Worm (Caenorhabditis elegans) whole organism, L4 larva: ENCODE data around the gene syx-4.

Experiments used
- F10B5.3 ChIP-seq: sonication (generic microtip); optimal IDR thresholded peaks from 2 replicates; lab custom pipeline; 2016; ENCODE audit warnings: mild to moderate bottlenecking, missing genetic modification characterization, missing compliant biosample characterization
- F37D6.2 ChIP-seq: sonication (generic microtip); optimal IDR thresholded peaks from 2 replicates; lab custom pipeline; 2016; ENCODE audit warnings: mild to moderate bottlenecking, missing genetic modification characterization, missing compliant biosample characterization
- F44E2.7 ChIP-seq: fragments of 200-800 bp; sonication (Bioruptor generic); IDR thresholded peaks from 2 replicates; pipeline ENCODE4 v2.1.2; 2022; ENCODE audit warnings: missing genetic modification characterization, missing compliant biosample characterization
- F49E8.2 ChIP-seq: sonication (generic microtip); optimal IDR thresholded peaks from 2 replicates; lab custom pipeline; 2016; ENCODE audit warnings: missing compliant biosample characterization, mild to moderate bottlenecking, missing genetic modification characterization, borderline replicate concordance
- T20F7.1 ChIP-seq: fragments of 200-800 bp; sonication (Bioruptor generic); optimal IDR thresholded peaks from 2 replicates; lab custom pipeline; 2018; ENCODE audit warnings: mild to moderate bottlenecking, missing genetic modification characterization, missing compliant biosample characterization
- T26A8.4 ChIP-seq: fragments of 200-800 bp; sonication (Bioruptor generic); IDR thresholded peaks from 2 replicates; pipeline ENCODE4 v1.3.6; 2022; ENCODE audit warnings: missing genetic modification characterization, missing compliant biosample characterization
- Y75B8A.6 ChIP-seq: fragments of 200-800 bp; sonication (Bioruptor generic); IDR thresholded peaks from 2 replicates; pipeline ENCODE4 v1.3.6; 2022; ENCODE audit warnings: missing genetic modification reagents, missing genetic modification characterization, missing compliant biosample characterization
- ZK337.2 ChIP-seq: fragments of 200-800 bp; sonication (Bioruptor generic); IDR thresholded peaks from 2 replicates; pipeline ENCODE4 v1.3.6; 2022; ENCODE audit warnings: missing genetic modification reagents, missing genetic modification characterization, missing compliant biosample characterization
- aha-1 ChIP-seq: fragments of 150-350 bp; peaks from one replicate; lab custom pipeline; 2014; ENCODE audit warnings: missing biosample characterization, missing genetic modification characterization
- ama-1 ChIP-seq: fragments of 150-350 bp; optimal IDR thresholded peaks from 2 replicates; lab custom pipeline; 2014; ENCODE audit warnings: inconsistent platforms, mixed read lengths
- arid-1 ChIP-seq: fragments of 200-800 bp; sonication (Bioruptor generic); conservative IDR thresholded peaks from 2 replicates; pipeline ENCODE4 v1.3.6; 2022; ENCODE audit warnings: missing genetic modification reagents, missing genetic modification characterization, missing compliant biosample characterization
- ceh-44 ChIP-seq: fragments of 200-800 bp; sonication (Bioruptor generic); IDR thresholded peaks from 2 replicates; pipeline ENCODE4 v1.3.6; 2022; ENCODE audit warnings: missing genetic modification reagents, missing genetic modification characterization, missing compliant biosample characterization
- ces-1 ChIP-seq: fragments of 150-350 bp; sonication (generic microtip); optimal IDR thresholded peaks from 4 replicates; lab custom pipeline; 2014; ENCODE audit warnings: missing biosample characterization, missing genetic modification reagents, missing genetic modification characterization
- cey-2 ChIP-seq: sonication (generic microtip); optimal IDR thresholded peaks from 3 replicates; lab custom pipeline; 2017; ENCODE audit warnings: missing genetic modification characterization, mild to moderate bottlenecking, missing compliant biosample characterization, antibody characterized with exemption, borderline replicate concordance; ENCODE audit not compliant: insufficient read depth
- daf-12 ChIP-seq: fragments of 150-350 bp; optimal IDR thresholded peaks from 2 replicates; lab custom pipeline; 2014; ENCODE audit warnings: missing biosample characterization, missing genetic modification reagents, missing genetic modification characterization
- daf-19 ChIP-seq: fragments of 200-800 bp; sonication (Bioruptor generic); conservative IDR thresholded peaks from 2 replicates; pipeline ENCODE4 v1.3.6; 2022; ENCODE audit warnings: missing genetic modification characterization, missing compliant biosample characterization
- dmd-8 ChIP-seq: fragments of 200-800 bp; sonication (Bioruptor generic); IDR thresholded peaks from 2 replicates; pipeline ENCODE4 v1.3.6; 2022; ENCODE audit warnings: missing genetic modification characterization, missing compliant biosample characterization
- dmd-9 ChIP-seq: fragments of 200-800 bp; sonication (Bioruptor generic); IDR thresholded peaks from 2 replicates; pipeline ENCODE4 v1.3.6; 2022; ENCODE audit warnings: missing genetic modification reagents, missing genetic modification characterization, missing compliant biosample characterization
- fkh-10 ChIP-seq: fragments of 150-350 bp; optimal IDR thresholded peaks from 2 replicates; lab custom pipeline; 2014; ENCODE audit warnings: missing biosample characterization, missing genetic modification reagents, missing genetic modification characterization
- fos-1 ChIP-seq: fragments of 150-350 bp; optimal IDR thresholded peaks from 2 replicates; lab custom pipeline; 2014; ENCODE audit warnings: missing biosample characterization, missing genetic modification characterization
- hif-1 ChIP-seq, 2 experiments: sonication (generic microtip); optimal IDR thresholded peaks; 2 replicates each; lab custom pipeline; 2016 to 2017; ENCODE audit warnings: missing compliant biosample characterization in 2 of 2, missing genetic modification characterization in 2 of 2, missing genetic modification reagents in 2 of 2, missing genotype in 2 of 2, mild to moderate bottlenecking in 1 of 2
- hlh-11 ChIP-seq: fragments of 200-800 bp; sonication (Bioruptor generic); optimal IDR thresholded peaks from 2 replicates; lab custom pipeline; 2018; ENCODE audit warnings: mild to moderate bottlenecking, missing genetic modification characterization, missing compliant biosample characterization
- hmg-1.1 ChIP-seq: fragments of 200-800 bp; sonication (Bioruptor generic); IDR thresholded peaks from 2 replicates; pipeline ENCODE4 v1.3.6; 2022; ENCODE audit warnings: missing genetic modification reagents, missing genetic modification characterization, missing compliant biosample characterization
- lin-1 ChIP-seq: fragments of 200-800 bp; sonication (Bioruptor generic); IDR thresholded peaks from 2 replicates; pipeline ENCODE4 v1.3.6; 2022; ENCODE audit warnings: missing genetic modification reagents, missing genetic modification characterization, missing compliant biosample characterization
- lin-15B ChIP-seq: fragments of 150-350 bp; sonication (generic microtip); optimal IDR thresholded peaks from 3 replicates; lab custom pipeline; 2014; ENCODE audit warnings: missing biosample characterization, missing genetic modification characterization
- lin-39 ChIP-seq: fragments of 150-350 bp; optimal IDR thresholded peaks from 2 replicates; lab custom pipeline; 2014; ENCODE audit warnings: missing biosample characterization, missing genetic modification reagents, missing genetic modification characterization
- lir-3 ChIP-seq: sonication (generic microtip); optimal IDR thresholded peaks from 2 replicates; lab custom pipeline; 2016; ENCODE audit warnings: mild to moderate bottlenecking, missing genetic modification characterization, missing compliant biosample characterization
- mdl-1 ChIP-seq, 2 experiments: fragments of 150-350 bp in 1 of 2; sonication (generic microtip) in 1 of 2; optimal IDR thresholded peaks; 2 replicates each; lab custom pipeline; 2014 to 2017; ENCODE audit warnings: missing biosample characterization in 2 of 2, missing genetic modification characterization in 2 of 2
- mdt-29 ChIP-seq: fragments of 200-800 bp; sonication (Bioruptor generic); IDR thresholded peaks from 2 replicates; pipeline ENCODE4 v1.3.6; 2022; ENCODE audit warnings: missing genetic modification reagents, missing genetic modification characterization, missing compliant biosample characterization
- mes-2 ChIP-seq: sonication (generic microtip); optimal IDR thresholded peaks from 2 replicates; lab custom pipeline; 2016; ENCODE audit warnings: missing genotype, mild to moderate bottlenecking, missing genetic modification characterization, missing compliant biosample characterization; ENCODE audit not compliant: poor library complexity, severe bottlenecking
- nhr-102 ChIP-seq: sonication (generic microtip); optimal IDR thresholded peaks from 2 replicates; lab custom pipeline; 2016; ENCODE audit warnings: mild to moderate bottlenecking, missing genetic modification characterization, moderate library complexity, missing compliant biosample characterization
- nhr-111 ChIP-seq: fragments of 200-800 bp; sonication (Bioruptor generic); optimal IDR thresholded peaks from 2 replicates; lab custom pipeline; 2018; ENCODE audit warnings: mild to moderate bottlenecking, missing genetic modification characterization, missing compliant biosample characterization
- nhr-237 ChIP-seq: sonication (generic microtip); optimal IDR thresholded peaks from 2 replicates; lab custom pipeline; 2017; ENCODE audit warnings: missing biosample characterization, missing genetic modification characterization
- nhr-76 ChIP-seq: fragments of 150-350 bp; optimal IDR thresholded peaks from 2 replicates; lab custom pipeline; 2014; ENCODE audit warnings: missing biosample characterization, missing genetic modification characterization
- nhr-77 ChIP-seq: fragments of 150-350 bp; optimal IDR thresholded peaks from 2 replicates; lab custom pipeline; 2014; ENCODE audit warnings: missing biosample characterization, missing genetic modification characterization
- pqm-1 ChIP-seq: sonication (generic microtip); optimal IDR thresholded peaks from 2 replicates; lab custom pipeline; 2017; ENCODE audit warnings: missing biosample characterization, missing genetic modification characterization
- sdz-12 ChIP-seq: fragments of 200-800 bp; sonication (Bioruptor generic); optimal IDR thresholded peaks from 2 replicates; lab custom pipeline; 2018; ENCODE audit warnings: mild to moderate bottlenecking, missing genetic modification characterization, missing compliant biosample characterization
- snpc-1.2 ChIP-seq: fragments of 200-800 bp; sonication (Bioruptor generic); IDR thresholded peaks from 2 replicates; pipeline ENCODE4 v1.3.6; 2022; ENCODE audit warnings: missing genetic modification reagents, missing genetic modification characterization, missing compliant biosample characterization
- unc-130 ChIP-seq: sonication (generic microtip); optimal IDR thresholded peaks from 2 replicates; lab custom pipeline; 2016; ENCODE audit warnings: missing genetic modification reagents, missing genetic modification characterization, missing compliant biosample characterization
- unc-62 ChIP-seq, 3 experiments: fragments of 150-350 bp in 1 of 3; sonication (generic microtip); optimal IDR thresholded peaks in 2 of 3; peaks in 1 of 3; 1 replicate in 1 of 3; 2 replicates in 2 of 3; lab custom pipeline; 2014 to 2017; ENCODE audit warnings: missing biosample characterization in 3 of 3, missing genetic modification characterization in 3 of 3, missing genetic modification reagents in 3 of 3, missing genotype in 1 of 3
- vab-7 ChIP-seq: fragments of 200-800 bp; sonication (Bioruptor generic); IDR thresholded peaks from 2 replicates; pipeline ENCODE4 v1.3.6; 2022; ENCODE audit warnings: missing genetic modification reagents, missing genetic modification characterization, missing compliant biosample characterization
- zag-1 ChIP-seq: fragments of 150-350 bp; optimal IDR thresholded peaks from 2 replicates; lab custom pipeline; 2014; ENCODE audit warnings: missing biosample characterization, missing genetic modification characterization

syx-4 gene

DNA sequence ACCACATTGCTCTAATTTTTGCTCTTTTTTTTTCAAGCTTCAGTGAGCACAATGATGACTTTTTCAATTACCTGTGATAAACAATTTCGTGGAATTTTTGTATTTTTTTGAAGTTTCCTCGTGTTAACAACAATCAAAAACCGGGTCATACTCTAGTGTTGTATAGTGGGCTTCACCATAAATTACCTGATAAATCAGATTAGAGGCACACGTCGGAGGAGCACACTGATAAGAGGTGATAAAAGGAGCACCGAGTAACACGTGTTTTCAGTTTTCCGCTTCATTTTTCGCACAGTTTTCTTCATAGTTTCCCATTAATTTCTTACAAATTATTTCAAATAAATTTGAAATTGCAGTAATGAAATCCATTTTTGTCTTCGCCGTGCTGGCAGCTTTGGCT lies 24.2 kb downstream of the syx-4 start, which contains the start of gene spp-8 (continued):
- no peak for TF ChIP-seq F49E8.2 (tag; lab: Kevin White, UChicago)
- TF ChIP-seq nhr-102: peak; percentile 15
- no peak for TF ChIP-seq ces-1 (GFP tag; lab: Kevin White, UChicago)
- TF ChIP-seq nhr-76 (tag; lab: Kevin White, UChicago): no peak
- TF ChIP-seq fkh-10 (GFP tag; lab: Kevin White, UChicago): no peak
- TF ChIP-seq aha-1 (tag; lab: Kevin White, UChicago): no peak
- TF ChIP-seq zag-1 (tag; lab: Kevin White, UChicago): no peak
- TF ChIP-seq hmg-1.1 (GFP tag; lab: Robert Waterston, UW): no peak
- no peak for TF ChIP-seq F44E2.7
- TF ChIP-seq lir-3 (tag; lab: Kevin White, UChicago): no peak
- no peak for TF ChIP-seq T20F7.1 (GFP tag; lab: Kevin White, UChicago)
- TF ChIP-seq arid-1: no peak
- TF ChIP-seq T26A8.4 (GFP tag; lab: Robert Waterston, UW): no peak
- no peak for TF ChIP-seq mdt-29 (GFP tag; lab: Robert Waterston, UW)
- TF ChIP-seq unc-130 (GFP tag; lab: Kevin White, UChicago): no peak

DNA sequence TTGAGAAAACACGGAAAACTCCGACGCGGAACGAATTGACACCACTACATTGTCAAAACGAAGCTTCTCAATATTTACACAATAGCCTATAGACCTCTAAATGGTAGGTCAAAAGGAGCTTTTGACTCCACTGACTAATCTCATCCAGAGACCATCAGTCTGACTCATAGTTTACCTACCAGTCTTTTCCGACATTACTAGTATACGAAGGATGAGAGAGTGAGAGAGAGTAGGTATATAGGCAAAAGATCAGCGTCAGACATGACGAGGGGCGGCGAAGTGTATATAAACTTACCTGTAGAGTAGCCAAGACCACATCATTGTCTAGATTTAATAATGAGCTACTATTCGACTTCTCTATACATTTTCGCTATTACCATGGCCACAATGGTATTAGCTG lies 30.1 kb downstream of the syx-4 start, which contains the start of gene srlf-3:
Gene srlf-3 (plus strand): TSS at position 301 of the 400 bp plus-strand sequence.
- TF ChIP-seq aha-1 (tag; lab: Kevin White, UChicago) (peak; percentile 54), lin-1 (no peak)

DNA sequence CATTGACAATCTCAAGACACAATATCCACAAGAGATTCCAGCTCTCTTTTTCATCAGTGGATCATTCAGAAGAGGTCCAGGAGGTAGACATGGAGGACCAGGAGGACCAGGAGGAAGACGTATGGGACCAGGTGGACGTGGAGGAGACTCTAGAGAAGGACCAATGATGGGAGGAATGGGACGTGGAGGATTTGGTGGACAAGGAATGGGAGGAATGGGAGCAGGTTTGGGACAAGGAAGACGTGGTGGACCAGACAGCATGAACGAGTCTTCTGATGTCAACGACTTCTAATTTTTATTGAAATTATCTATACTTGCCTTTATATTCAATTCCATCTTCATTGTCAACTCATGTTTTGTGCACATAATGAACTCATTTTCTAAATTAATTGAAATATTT lies 31.0 kb downstream of the syx-4 start:
- peak; percentile 92 for TF ChIP-seq aha-1 (tag; lab: Kevin White, UChicago)
- TF ChIP-seq ZK337.2 (GFP tag; lab: Robert Waterston, UW): no peak
- no peak for TF ChIP-seq mes-2

DNA sequence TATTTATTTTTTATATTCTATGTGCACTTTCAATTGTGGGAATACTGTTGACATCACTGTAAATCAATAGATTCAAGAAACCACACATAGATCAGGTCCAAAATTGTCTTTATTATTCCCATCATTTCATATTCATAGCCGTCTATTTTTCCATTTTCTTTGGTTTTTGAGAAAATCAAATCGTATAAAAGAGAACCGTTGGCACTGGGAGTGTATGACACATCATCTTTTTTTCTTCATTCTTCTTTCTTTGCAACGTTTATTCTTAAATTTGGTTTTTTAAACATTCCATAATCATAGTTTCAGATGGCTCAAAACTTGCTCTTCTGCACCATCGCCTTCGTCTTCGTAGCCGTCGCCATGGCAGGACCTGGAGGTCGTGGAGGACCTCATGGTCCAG lies 32.8 kb downstream of the syx-4 start, which contains the start of gene srlf-2:
Gene srlf-2 (plus strand): TSS at position 301 of the 400 bp plus-strand sequence.
- no peak for TF ChIP-seq unc-62 (GFP tag; optimal IDR thresholded peaks at IDR 0.05 in 1 of 2; lab: Kevin White, UChicago)
- TF ChIP-seq unc-62 (tag; optimal IDR thresholded peaks at IDR 0.05; lab: Kevin White, UChicago): no peak
- no peak for TF ChIP-seq lin-15B (tag; lab: Kevin White, UChicago)
- TF ChIP-seq ama-1: no peak
- no peak for TF ChIP-seq dmd-8 (GFP tag; lab: Robert Waterston, UW)
- no peak for TF ChIP-seq sdz-12 (GFP tag; lab: Kevin White, UChicago)
- no peak for TF ChIP-seq nhr-237 (tag; lab: Kevin White, UChicago)
- no peak for TF ChIP-seq nhr-111 (GFP tag; lab: Kevin White, UChicago)

DNA sequence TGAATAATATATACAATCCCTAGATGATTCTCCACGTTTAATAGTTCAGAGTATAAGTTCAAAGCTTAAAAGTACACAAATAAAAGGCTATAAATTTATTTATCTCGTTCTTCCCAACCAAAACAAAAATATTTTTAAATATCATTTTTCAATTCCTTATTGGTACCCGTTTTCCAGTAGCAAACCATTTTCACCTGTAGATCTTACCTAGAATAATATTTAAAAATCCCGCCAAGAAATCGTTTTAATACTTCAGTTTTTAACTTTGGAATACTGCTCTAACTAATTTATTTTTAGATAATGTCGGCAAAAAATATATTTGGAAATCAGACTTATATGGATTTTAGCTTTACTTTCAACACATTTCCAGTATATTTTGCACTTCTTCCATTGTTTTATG lies 35.2 kb downstream of the syx-4 start, which contains the start of gene sru-7:
Gene sru-7 (plus strand): TSS at position 301 of the 400 bp plus-strand sequence.
- TF ChIP-seq ceh-44 (GFP tag; lab: Robert Waterston, UW) (no peak), snpc-1.2 (GFP tag; lab: Robert Waterston, UW) (no peak), fos-1 (tag; lab: Kevin White, UChicago) (no peak), Y75B8A.6 (GFP tag; lab: Robert Waterston, UW) (no peak), lin-39 (tag; lab: Kevin White, UChicago) (no peak), hif-1 (tag; optimal IDR thresholded peaks at IDR 0.05; lab: Kevin White, UChicago) (no peak), F37D6.2 (no peak), hlh-11 (tag; lab: Kevin White, UChicago) (no peak), nhr-77 (tag; lab: Kevin White, UChicago) (no peak), cey-2 (tag; lab: Kevin White, UChicago) (no peak), dmd-9 (GFP tag; lab: Robert Waterston, UW) (no peak), daf-12 (tag; lab: Kevin White, UChicago) (no peak), T26A8.4 (GFP tag; lab: Robert Waterston, UW) (no peak), pqm-1 (tag; lab: Kevin White, UChicago) (no peak), F10B5.3 (tag; lab: Kevin White, UChicago) (no peak), sdz-12 (GFP tag; lab: Kevin White, UChicago) (no peak), mdl-1 (tag; optimal IDR thresholded peaks at IDR 0.05; lab: Kevin White, UChicago) (no peak), vab-7 (GFP tag; lab: Robert Waterston, UW) (no peak), arid-1 (no peak), daf-19 (no peak)
